Worm (Caenorhabditis elegans): ENCODE results near the gene ZC404.16.

ZC404.16 gene

ce11 chrV:6744774-6745173 is 28.9 kb downstream of the ZC404.16 start, which contains the start of gene T25F10.3:
Gene T25F10.3, plus strand, starts transcription at chrV:6745081.
- TF ChIP-seq nhr-85 (tag) (peak; percentile 4), blmp-1 (tag; optimal IDR thresholded peaks at IDR 0.05) (peak; percentile 79), zag-1 (tag; optimal IDR thresholded peaks at IDR 0.05) (no peak)

- TF ChIP-seq sptf-1 (tag; optimal IDR thresholded peaks at IDR 0.05) (no peak), mep-1 (tag; optimal IDR thresholded peaks at IDR 0.05) (no peak), mef-2 (tag; optimal IDR thresholded peaks at IDR 0.05) (no peak), hlh-4 (tag; optimal IDR thresholded peaks at IDR 0.05) (no peak), blmp-1 (tag; optimal IDR thresholded peaks at IDR 0.05) (peak; percentile 92), elt-3 (tag; optimal IDR thresholded peaks at IDR 0.05) (peak in 1 of 6 experiments; percentile 81), xbp-1 (tag; optimal IDR thresholded peaks at IDR 0.05) (no peak), zag-1 (tag; optimal IDR thresholded peaks at IDR 0.05) (no peak), pag-3 (tag; optimal IDR thresholded peaks at IDR 0.05; ENCODE audit: borderline replicate concordance, insufficient read depth) (peak; percentile 35), ceh-63 (GFP tag; optimal IDR thresholded peaks at IDR 0.05) (no peak), lin-14 (GFP tag; optimal IDR thresholded peaks at IDR 0.05) (peak; percentile 42), nhr-12 (tag; optimal IDR thresholded peaks at IDR 0.05) (no peak), C34B4.2 (tag; optimal IDR thresholded peaks at IDR 0.05) (no peak), nhr-85 (tag) (peak; percentile 71), nhr-90 (tag; optimal IDR thresholded peaks at IDR 0.05; ENCODE audit: poor library complexity) (no peak), dpl-1 (GFP tag; optimal IDR thresholded peaks at IDR 0.05) (no peak), lin-35 (GFP tag; optimal IDR thresholded peaks at IDR 0.05) (no peak), unc-30 (tag; optimal IDR thresholded peaks at IDR 0.05) (no peak), swsn-7 (tag; optimal IDR thresholded peaks at IDR 0.05) (no peak)
Measured at ce11 chrV:6736877-6737276, 36.8 kb downstream of the ZC404.16 start.

ce11 chrV:6736108-6736507 is 37.5 kb downstream of the ZC404.16 start:
- TF ChIP-seq nhr-85 (tag), result peak; percentile 63
- no peak for TF ChIP-seq Y116A8C.19 (tag; optimal IDR thresholded peaks at IDR 0.05; ENCODE audit: borderline replicate concordance)

- TF ChIP-seq aly-2 (tag; optimal IDR thresholded peaks at IDR 0.05) (no peak), nhr-47 (tag; optimal IDR thresholded peaks at IDR 0.05) (no peak), egl-13 (tag; optimal IDR thresholded peaks at IDR 0.05) (no peak), fkh-4 (tag; optimal IDR thresholded peaks at IDR 0.05; ENCODE audit: borderline replicate concordance) (no peak), nhr-90 (tag; optimal IDR thresholded peaks at IDR 0.05; ENCODE audit: poor library complexity) (no peak), nhr-71 (tag; optimal IDR thresholded peaks at IDR 0.05) (no peak), lin-14 (GFP tag; optimal IDR thresholded peaks at IDR 0.05) (no peak), rnt-1 (tag; optimal IDR thresholded peaks at IDR 0.05) (no peak), hlh-17 (GFP tag; optimal IDR thresholded peaks at IDR 0.05; ENCODE audit: borderline replicate concordance) (no peak), grh-1 (GFP tag; IDR thresholded peaks at IDR 0.05) (no peak), sptf-1 (tag; optimal IDR thresholded peaks at IDR 0.05) (no peak), blmp-1 (tag; optimal IDR thresholded peaks at IDR 0.05) (no peak), lin-35 (GFP tag; optimal IDR thresholded peaks at IDR 0.05) (no peak), fos-1 (tag; optimal IDR thresholded peaks at IDR 0.05) (no peak), tlp-1 (tag; optimal IDR thresholded peaks at IDR 0.05) (no peak), ama-1 (optimal IDR thresholded peaks at IDR 0.05) (no peak)
Measured at ce11 chrV:6732995-6733394, 40.6 kb downstream of the ZC404.16 start, which contains the start of gene grl-8. Gene grl-8, minus strand, starts transcription at chrV:6733095.

- TF ChIP-seq mdl-1 (tag; optimal IDR thresholded peaks at IDR 0.05) (no peak), xbp-1 (tag; optimal IDR thresholded peaks at IDR 0.05) (no peak), elt-3 (tag; optimal IDR thresholded peaks at IDR 0.05) (peak in 1 of 6 experiments; percentile 3), blmp-1 (tag; optimal IDR thresholded peaks at IDR 0.05) (peak; percentile 24), swsn-7 (tag; optimal IDR thresholded peaks at IDR 0.05) (no peak), lsy-2 (tag; optimal IDR thresholded peaks at IDR 0.05) (no peak), ceh-88 (GFP tag; IDR thresholded peaks at IDR 0.05) (no peak), egl-27 (tag; optimal IDR thresholded peaks at IDR 0.05) (no peak), efl-1 (optimal IDR thresholded peaks at IDR 0.05) (no peak), efl-1 (GFP tag; optimal IDR thresholded peaks at IDR 0.05 in 1 of 2) (peak in 1 of 2 experiments; percentile 53)
Measured at ce11 chrV:6731594-6731993, 42.0 kb downstream of the ZC404.16 start, which contains the start of gene grl-9. Gene grl-9, minus strand, starts transcription at chrV:6731694.

All from whole organism, L1 larva.